Worm (Caenorhabditis elegans): ENCODE measurements around the gene F47F2.3.

Gene F47F2.3

DNA sequence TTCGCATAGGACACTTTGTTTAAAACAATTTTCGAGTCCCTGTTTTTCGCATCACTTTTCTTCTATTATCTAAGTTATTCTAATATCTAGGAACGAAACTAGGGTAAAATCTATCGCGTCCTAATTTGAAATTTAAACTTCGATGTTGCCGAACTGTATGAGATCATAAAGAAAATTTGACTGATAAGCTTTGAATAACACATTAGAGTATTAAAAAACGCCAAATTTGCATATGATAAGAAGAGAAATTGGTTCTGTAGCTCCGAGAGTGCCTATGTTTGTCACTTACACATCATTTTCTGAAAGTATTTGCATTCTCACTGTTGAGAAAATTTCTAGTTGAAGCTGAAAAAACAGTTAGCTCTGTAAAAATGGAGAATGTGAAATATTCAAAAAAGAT is 37.1 kb downstream of the F47F2.3 start:
- TF ChIP-seq ceh-36 (tag; optimal IDR thresholded peaks at IDR 0.05): no peak
- TF ChIP-seq B0310.2 (tag; optimal IDR thresholded peaks at IDR 0.05): no peak
- no peak for TF ChIP-seq hnd-1 (tag; optimal IDR thresholded peaks at IDR 0.05)
- TF ChIP-seq hmg-4 (GFP tag; optimal IDR thresholded peaks at IDR 0.05): no peak
- TF ChIP-seq ama-1 (optimal IDR thresholded peaks at IDR 0.05): no peak
- TF ChIP-seq tbx-37 (GFP tag; conservative IDR thresholded peaks at IDR 0.05): no peak
- no peak for TF ChIP-seq pes-1 (GFP tag; IDR thresholded peaks at IDR 0.05)
- no peak for TF ChIP-seq ets-7 (tag; optimal IDR thresholded peaks at IDR 0.05)
- no peak for TF ChIP-seq ceh-13 (GFP tag; optimal IDR thresholded peaks at IDR 0.05)
- no peak for TF ChIP-seq F13C5.2 (tag; optimal IDR thresholded peaks at IDR 0.05)
- TF ChIP-seq flt-1 (GFP tag; IDR thresholded peaks at IDR 0.05): no peak
- TF ChIP-seq scrt-1 (GFP tag; IDR thresholded peaks at IDR 0.05): no peak
- TF ChIP-seq sea-1 (GFP tag; conservative IDR thresholded peaks at IDR 0.05): no peak
- no peak for TF ChIP-seq tra-4 (tag; optimal IDR thresholded peaks at IDR 0.05)
- no peak for TF ChIP-seq tbx-11 (GFP tag; IDR thresholded peaks at IDR 0.05)
- no peak for TF ChIP-seq hmbx-1 (tag; optimal IDR thresholded peaks at IDR 0.05)
- TF ChIP-seq aly-1 (tag; optimal IDR thresholded peaks at IDR 0.05): no peak

DNA sequence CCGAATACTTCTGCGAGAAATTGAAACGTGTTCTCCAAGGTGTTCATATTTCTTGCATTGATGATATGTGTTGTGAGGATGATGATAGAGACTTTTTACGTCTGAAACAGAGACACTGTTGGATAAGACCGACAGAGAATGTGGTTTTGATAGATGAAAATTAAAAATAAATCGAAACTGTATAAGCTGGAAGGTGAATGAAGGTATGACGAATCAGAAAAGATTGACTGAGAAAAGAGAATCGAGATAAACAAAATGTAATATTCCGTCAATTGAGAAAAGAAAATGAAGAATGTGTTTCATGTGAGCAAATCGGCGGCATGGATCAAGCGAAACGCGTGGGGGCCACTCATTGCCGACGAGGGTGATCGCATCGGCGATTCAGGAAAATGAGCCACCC is 37.8 kb downstream of the F47F2.3 start, which contains the start of gene ceh-18:
Gene ceh-18 (minus strand): TSS at position 101 of the 400 bp plus-strand sequence.
- no peak for TF ChIP-seq hnd-1 (tag; optimal IDR thresholded peaks at IDR 0.05)
- no peak for TF ChIP-seq tbx-11 (GFP tag; IDR thresholded peaks at IDR 0.05)
- no peak for TF ChIP-seq flt-1 (GFP tag; IDR thresholded peaks at IDR 0.05)
- no peak for TF ChIP-seq hmbx-1 (tag; optimal IDR thresholded peaks at IDR 0.05)
- TF ChIP-seq sea-1 (GFP tag; conservative IDR thresholded peaks at IDR 0.05): no peak
- TF ChIP-seq aly-1 (tag; optimal IDR thresholded peaks at IDR 0.05): no peak
- TF ChIP-seq ets-7 (tag; optimal IDR thresholded peaks at IDR 0.05): no peak
- no peak for TF ChIP-seq F13C5.2 (tag; optimal IDR thresholded peaks at IDR 0.05)
- no peak for TF ChIP-seq ama-1 (optimal IDR thresholded peaks at IDR 0.05)

DNA sequence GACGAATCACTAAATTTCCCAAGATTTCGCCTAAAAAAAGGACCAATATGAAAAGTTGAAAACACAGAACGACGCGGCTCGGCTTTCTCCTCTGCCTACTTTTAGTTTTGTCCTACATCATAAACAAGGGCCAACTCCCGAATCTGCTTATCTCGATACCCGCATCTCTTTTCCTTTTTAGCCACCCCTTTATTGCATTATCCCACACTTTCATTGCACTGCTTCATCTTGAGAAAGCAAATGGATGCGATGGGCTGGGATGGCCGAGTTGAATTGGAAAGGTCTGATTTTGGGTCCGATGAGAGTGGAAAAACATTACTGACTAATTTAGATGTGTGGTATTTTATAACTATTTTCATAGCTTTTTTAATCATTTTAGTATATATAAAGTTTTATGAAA is 39.8 kb downstream of the F47F2.3 start:
- TF ChIP-seq ceh-36 (tag; optimal IDR thresholded peaks at IDR 0.05) (no peak), ceh-13 (GFP tag; optimal IDR thresholded peaks at IDR 0.05) (no peak), B0310.2 (tag; optimal IDR thresholded peaks at IDR 0.05) (no peak), hmbx-1 (tag; optimal IDR thresholded peaks at IDR 0.05) (no peak), sea-1 (GFP tag; conservative IDR thresholded peaks at IDR 0.05) (no peak), aly-1 (tag; optimal IDR thresholded peaks at IDR 0.05) (no peak), flt-1 (GFP tag; IDR thresholded peaks at IDR 0.05) (no peak)

DNA sequence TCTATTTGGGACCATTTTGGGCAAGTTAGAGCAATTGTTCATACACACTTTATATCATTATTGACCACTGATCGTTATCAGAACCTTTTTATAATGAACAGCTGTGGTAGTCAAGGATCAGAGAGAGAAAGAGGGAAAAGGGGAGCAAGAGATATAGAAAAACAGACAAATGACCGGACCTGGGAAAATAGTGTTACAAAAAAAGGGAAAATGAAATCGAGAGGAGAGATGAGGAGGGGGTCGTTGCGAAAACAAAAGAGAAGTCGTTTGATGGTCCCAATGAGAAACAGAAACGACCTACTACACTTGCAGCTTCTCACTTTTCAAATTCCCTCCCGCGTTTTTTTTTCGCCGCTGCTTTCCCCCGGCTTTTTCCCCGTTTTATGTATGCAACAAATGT is 41.6 kb downstream of the F47F2.3 start:
- no peak for TF ChIP-seq tbx-37 (GFP tag; conservative IDR thresholded peaks at IDR 0.05)
- no peak for TF ChIP-seq pes-1 (GFP tag; IDR thresholded peaks at IDR 0.05)
- TF ChIP-seq sea-1 (GFP tag; conservative IDR thresholded peaks at IDR 0.05): no peak
- TF ChIP-seq ceh-36 (tag; optimal IDR thresholded peaks at IDR 0.05): no peak

All from whole organism, early embryonic.